Worm (Caenorhabditis elegans): ENCODE data around the gene K04C2.5.

Gene K04C2.5

ce11 chrIII:6869996-6870395, 21.5 kb downstream of the K04C2.5 start, which contains the start of gene K04C2.8:
K04C2.8 (plus strand) TSS chrIII:6870296.
- TF ChIP-seq him-1 (tag; optimal IDR thresholded peaks at IDR 0.05) (no peak), dao-5 (tag; optimal IDR thresholded peaks at IDR 0.05) (no peak), W03F9.2 (tag; optimal IDR thresholded peaks at IDR 0.05) (no peak)

- TF ChIP-seq W03F9.2 (tag; optimal IDR thresholded peaks at IDR 0.05): no peak
- TF ChIP-seq him-1 (tag; optimal IDR thresholded peaks at IDR 0.05): no peak
- no peak for TF ChIP-seq dao-5 (tag; optimal IDR thresholded peaks at IDR 0.05)
These were observed 22.2 kb downstream of the K04C2.5 start, which contains the start of the genes cra-1 and kbp-1 for ce11 chrIII:6869268-6869667. cra-1 (minus strand) TSS chrIII:6869460. kbp-1 (plus strand) TSS chrIII:6869633.

- TF ChIP-seq W03F9.2 (tag; optimal IDR thresholded peaks at IDR 0.05): no peak
- no peak for TF ChIP-seq him-1 (tag; optimal IDR thresholded peaks at IDR 0.05)
- no peak for TF ChIP-seq dao-5 (tag; optimal IDR thresholded peaks at IDR 0.05)
These were observed 27.6 kb downstream of the K04C2.5 start, which contains the start of gene sma-3 for ce11 chrIII:6863901-6864300. sma-3 (minus strand) TSS chrIII:6863968.

- no peak for TF ChIP-seq W03F9.2 (tag; optimal IDR thresholded peaks at IDR 0.05)
- TF ChIP-seq him-1 (tag; optimal IDR thresholded peaks at IDR 0.05): no peak
- no peak for TF ChIP-seq dao-5 (tag; optimal IDR thresholded peaks at IDR 0.05)
These were observed 32.0 kb downstream of the K04C2.5 start, which contains the start of gene clec-158 for ce11 chrIII:6859482-6859881. clec-158 (minus strand) TSS chrIII:6859582.

- no peak for TF ChIP-seq him-1 (tag; optimal IDR thresholded peaks at IDR 0.05)
- no peak for TF ChIP-seq dao-5 (tag; optimal IDR thresholded peaks at IDR 0.05)
- TF ChIP-seq W03F9.2 (tag; optimal IDR thresholded peaks at IDR 0.05): no peak
These were observed 34.0 kb downstream of the K04C2.5 start for ce11 chrIII:6857390-6857848.

ce11 chrIII:6856709-6857108, 34.8 kb downstream of the K04C2.5 start, which contains the start of gene zak-1:
zak-1 (minus strand) TSS chrIII:6856809.
- TF ChIP-seq him-1 (tag; optimal IDR thresholded peaks at IDR 0.05): no peak
- no peak for TF ChIP-seq W03F9.2 (tag; optimal IDR thresholded peaks at IDR 0.05)

DNA sequence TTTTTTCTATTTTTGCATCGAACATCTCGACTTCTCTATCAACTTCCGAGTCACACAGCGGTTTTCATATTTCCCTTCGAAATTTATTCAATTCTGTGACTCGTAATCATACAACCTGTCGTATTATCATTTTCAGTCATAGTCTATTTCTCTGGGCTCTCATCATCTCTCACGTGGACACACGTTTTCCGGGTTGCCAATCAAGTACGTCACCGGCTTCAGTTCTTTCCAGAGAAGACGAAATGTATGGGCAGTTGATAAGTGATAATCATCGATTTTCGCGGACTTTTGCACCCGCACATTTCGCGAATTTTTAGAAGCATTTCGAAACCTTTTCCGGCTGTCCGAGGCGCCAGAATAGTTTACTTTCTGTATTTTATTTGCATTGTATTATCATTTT, 41.2 kb downstream of the K04C2.5 start, which contains the start of gene srv-1:
TSS of gene srv-1 (plus strand) at position 131 of the 400 bp plus-strand sequence.
- TF ChIP-seq dao-5 (tag; optimal IDR thresholded peaks at IDR 0.05): no peak
- no peak for TF ChIP-seq him-1 (tag; optimal IDR thresholded peaks at IDR 0.05)
- TF ChIP-seq W03F9.2 (tag; optimal IDR thresholded peaks at IDR 0.05): no peak

- TF ChIP-seq dao-5 (tag; optimal IDR thresholded peaks at IDR 0.05) (no peak), W03F9.2 (tag; optimal IDR thresholded peaks at IDR 0.05) (no peak), him-1 (tag; optimal IDR thresholded peaks at IDR 0.05) (no peak)
These were observed 42.7 kb downstream of the K04C2.5 start, which contains the start of gene dhhc-5 for ce11 chrIII:6848654-6849204. dhhc-5 (minus strand) TSS chrIII:6849059.

Data from whole organism, L4/young adult.